Worm (Caenorhabditis elegans) whole organism, L4 larva: ENCODE results near the gene F46F5.13.
"Not testable (repeated sequence)": the region's sequence is repeated elsewhere in the genome, so short reads cannot be mapped to it uniquely, and the experiment has no call there.

Experiments used
- F49E8.2 ChIP-seq: sonication (generic microtip); optimal IDR thresholded peaks from 2 replicates; lab custom pipeline; 2016; ENCODE audit warnings: missing compliant biosample characterization, mild to moderate bottlenecking, missing genetic modification characterization, borderline replicate concordance
- R02D3.7 ChIP-seq: fragments of 150-350 bp; sonication (generic microtip); optimal IDR thresholded peaks from 3 replicates; lab custom pipeline; 2014; ENCODE audit warnings: missing biosample characterization, missing genetic modification characterization
- T26A8.4 ChIP-seq: fragments of 200-800 bp; sonication (Bioruptor generic); IDR thresholded peaks from 2 replicates; pipeline ENCODE4 v1.3.6; 2022; ENCODE audit warnings: missing genetic modification characterization, missing compliant biosample characterization
- ZK337.2 ChIP-seq: fragments of 200-800 bp; sonication (Bioruptor generic); IDR thresholded peaks from 2 replicates; pipeline ENCODE4 v1.3.6; 2022; ENCODE audit warnings: missing genetic modification reagents, missing genetic modification characterization, missing compliant biosample characterization
- ZK546.5 ChIP-seq, 2 experiments: sonication (generic microtip); optimal IDR thresholded peaks; 2 replicates each; lab custom pipeline; 2017; ENCODE audit warnings: missing biosample characterization in 2 of 2, missing genetic modification characterization in 2 of 2
- ama-1 ChIP-seq: fragments of 150-350 bp; optimal IDR thresholded peaks from 2 replicates; lab custom pipeline; 2014; ENCODE audit warnings: inconsistent platforms, mixed read lengths
- attf-4 ChIP-seq: sonication (generic microtip); optimal IDR thresholded peaks from 3 replicates; lab custom pipeline; 2017; ENCODE audit warnings: missing biosample characterization, missing genetic modification characterization
- ceh-62 ChIP-seq: sonication (generic microtip); optimal IDR thresholded peaks from 2 replicates; lab custom pipeline; 2017; ENCODE audit warnings: missing biosample characterization, missing genetic modification characterization
- ceh-82 ChIP-seq: sonication (generic microtip); optimal IDR thresholded peaks from 2 replicates; lab custom pipeline; 2017; ENCODE audit warnings: missing biosample characterization, missing genetic modification characterization
- duxl-1 ChIP-seq: sonication (generic microtip); optimal IDR thresholded peaks from 2 replicates; lab custom pipeline; 2016; ENCODE audit warnings: mild to moderate bottlenecking, missing genetic modification characterization, moderate library complexity, missing compliant biosample characterization; ENCODE audit not compliant: poor library complexity
- hlh-30 ChIP-seq: sonication (generic microtip); optimal IDR thresholded peaks from 2 replicates; lab custom pipeline; 2017; ENCODE audit warnings: antibody characterized with exemption, mild to moderate bottlenecking, missing genetic modification characterization, missing compliant biosample characterization; ENCODE audit not compliant: insufficient read depth
- jun-1 ChIP-seq: fragments of 150-350 bp; optimal IDR thresholded peaks from 2 replicates; lab custom pipeline; 2014; ENCODE audit warnings: missing biosample characterization, missing genetic modification reagents, missing genetic modification characterization
- lin-1 ChIP-seq: fragments of 200-800 bp; sonication (Bioruptor generic); IDR thresholded peaks from 2 replicates; pipeline ENCODE4 v1.3.6; 2022; ENCODE audit warnings: missing genetic modification reagents, missing genetic modification characterization, missing compliant biosample characterization
- lin-29 ChIP-seq: fragments of 200-800 bp; sonication (Bioruptor generic); IDR thresholded peaks from 2 replicates; pipeline ENCODE4 v1.3.6; 2022; ENCODE audit warnings: missing genetic modification reagents, missing genetic modification characterization, missing compliant biosample characterization
- mdl-1 ChIP-seq, 2 experiments: fragments of 150-350 bp in 1 of 2; sonication (generic microtip) in 1 of 2; optimal IDR thresholded peaks; 2 replicates each; lab custom pipeline; 2014 to 2017; ENCODE audit warnings: missing biosample characterization in 2 of 2, missing genetic modification characterization in 2 of 2
- mdt-29 ChIP-seq: fragments of 200-800 bp; sonication (Bioruptor generic); IDR thresholded peaks from 2 replicates; pipeline ENCODE4 v1.3.6; 2022; ENCODE audit warnings: missing genetic modification reagents, missing genetic modification characterization, missing compliant biosample characterization
- mes-2 ChIP-seq: sonication (generic microtip); optimal IDR thresholded peaks from 2 replicates; lab custom pipeline; 2016; ENCODE audit warnings: missing genotype, mild to moderate bottlenecking, missing genetic modification characterization, missing compliant biosample characterization; ENCODE audit not compliant: poor library complexity, severe bottlenecking
- mxl-3 ChIP-seq: fragments of 200-800 bp; sonication (Bioruptor generic); optimal IDR thresholded peaks from 2 replicates; lab custom pipeline; 2018; ENCODE audit warnings: mild to moderate bottlenecking, missing genetic modification characterization, missing compliant biosample characterization
- nhr-76 ChIP-seq: fragments of 150-350 bp; optimal IDR thresholded peaks from 2 replicates; lab custom pipeline; 2014; ENCODE audit warnings: missing biosample characterization, missing genetic modification characterization
- snpc-1.2 ChIP-seq: fragments of 200-800 bp; sonication (Bioruptor generic); IDR thresholded peaks from 2 replicates; pipeline ENCODE4 v1.3.6; 2022; ENCODE audit warnings: missing genetic modification reagents, missing genetic modification characterization, missing compliant biosample characterization
- snpc-4 ChIP-seq: fragments of 150-350 bp; optimal IDR thresholded peaks from 2 replicates; lab custom pipeline; 2014; ENCODE audit warnings: missing biosample characterization, missing genetic modification characterization
- spr-3 ChIP-seq: fragments of 200-800 bp; sonication (Bioruptor generic); optimal IDR thresholded peaks from 2 replicates; lab custom pipeline; 2018; ENCODE audit warnings: mild to moderate bottlenecking, missing genetic modification characterization, missing compliant biosample characterization
- tag-97 ChIP-seq: fragments of 200-800 bp; sonication (Bioruptor generic); IDR thresholded peaks from 2 replicates; pipeline ENCODE4 v1.3.6; 2022; ENCODE audit warnings: missing genetic modification characterization, missing compliant biosample characterization
- unc-62 ChIP-seq, 3 experiments: fragments of 150-350 bp in 1 of 3; sonication (generic microtip); optimal IDR thresholded peaks in 2 of 3; peaks in 1 of 3; 1 replicate in 1 of 3; 2 replicates in 2 of 3; lab custom pipeline; 2014 to 2017; ENCODE audit warnings: missing biosample characterization in 3 of 3, missing genetic modification characterization in 3 of 3, missing genetic modification reagents in 3 of 3, missing genotype in 1 of 3

F46F5.13 gene

DNA sequence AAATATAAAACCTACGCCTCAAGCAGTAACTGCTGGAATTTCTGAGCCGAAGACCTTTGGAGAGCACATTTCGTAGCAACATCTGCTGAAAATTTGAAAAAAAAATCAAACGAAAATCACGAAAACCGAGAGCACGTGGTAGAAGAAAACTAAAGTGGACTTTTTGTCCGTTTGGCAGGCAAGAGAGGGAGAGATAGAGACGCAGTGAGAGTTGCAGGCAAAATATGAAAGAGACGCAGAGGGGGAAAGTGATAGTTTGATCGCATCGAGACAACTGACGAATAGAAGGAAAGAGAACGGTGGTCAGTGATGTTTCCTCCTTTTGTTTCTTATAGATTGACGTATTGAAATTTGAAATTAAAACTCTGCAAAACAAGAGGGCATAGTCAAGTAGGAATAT, 45.4 kb downstream of the F46F5.13 start, which contains the start of the genes acdh-9 and F28A10.13 (continued):
- no peak for TF ChIP-seq ceh-62 (tag; lab: Kevin White, UChicago)
- peak; percentile 54 for TF ChIP-seq mes-2 (tag; lab: Kevin White, UChicago)
- peak; percentile 46 for TF ChIP-seq ama-1 (lab: Kevin White, UChicago)
- no peak for TF ChIP-seq snpc-1.2 (GFP tag; lab: Robert Waterston, UW)
- TF ChIP-seq unc-62 (GFP tag; optimal IDR thresholded peaks at IDR 0.05 in 1 of 2; lab: Kevin White, UChicago): no peak
- TF ChIP-seq unc-62 (tag; optimal IDR thresholded peaks at IDR 0.05; lab: Kevin White, UChicago): no peak
- TF ChIP-seq lin-29 (GFP tag; lab: Robert Waterston, UW): no peak
- TF ChIP-seq nhr-76 (tag; lab: Kevin White, UChicago): peak; percentile 62
- no peak for TF ChIP-seq mdt-29 (GFP tag; lab: Robert Waterston, UW)
- TF ChIP-seq spr-3 (GFP tag; lab: Kevin White, UChicago): no peak
- TF ChIP-seq snpc-4 (tag; lab: Kevin White, UChicago): no peak
- no peak for TF ChIP-seq lin-1 (GFP tag; lab: Robert Waterston, UW)
- TF ChIP-seq duxl-1: peak; percentile 46
- TF ChIP-seq attf-4 (tag; lab: Kevin White, UChicago): no peak
- no peak for TF ChIP-seq ZK546.5 (tag; optimal IDR thresholded peaks at IDR 0.05; lab: Kevin White, UChicago)
- TF ChIP-seq R02D3.7 (tag; lab: Kevin White, UChicago): no peak
- no peak for TF ChIP-seq tag-97 (GFP tag; lab: Robert Waterston, UW)
- TF ChIP-seq mxl-3 (GFP tag; lab: Kevin White, UChicago): peak; percentile 89
- TF ChIP-seq hlh-30 (tag; lab: Kevin White, UChicago): peak; percentile 86
- TF ChIP-seq ceh-82: no peak
- no peak for TF ChIP-seq jun-1 (tag; lab: Kevin White, UChicago)
- TF ChIP-seq ZK337.2: no peak

DNA sequence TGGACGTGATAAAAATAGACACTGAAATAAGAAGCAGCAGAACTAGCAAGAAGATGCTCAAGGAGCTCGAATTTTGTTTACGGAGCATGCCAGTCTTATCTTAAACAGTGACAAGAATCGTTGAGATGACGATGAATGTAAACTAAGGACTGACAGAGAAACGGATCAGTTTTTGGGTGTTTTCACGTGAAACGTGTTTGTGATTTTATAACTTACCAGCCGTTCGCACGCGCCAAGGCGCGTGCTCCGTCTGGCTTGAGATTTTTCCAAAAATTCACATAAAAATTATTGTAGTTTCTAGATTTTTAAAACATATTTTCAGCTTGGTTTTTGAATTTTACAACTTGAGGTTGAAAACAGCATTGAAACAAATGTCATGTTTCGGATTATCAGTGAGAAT, 47.5 kb downstream of the F46F5.13 start, which contains the start of gene F28A10.5:
Gene F28A10.5 (minus strand): TSS at position 101 of the 400 bp plus-strand sequence.
- TF ChIP-seq T26A8.4 (GFP tag; lab: Robert Waterston, UW); F49E8.2; mdl-1 (tag; optimal IDR thresholded peaks at IDR 0.05; lab: Kevin White, UChicago): not testable (repeated sequence)
- TF ChIP-seq, all 104 proteins: peak for 0; not testable (repeated sequence) for 104
